Fruit fly (Drosophila melanogaster) whole organism, pupa: ENCODE data around the gene CG2841.

Experiments
- CG10348 ChIP-seq: fragments of 200-800 bp; sonication (Bioruptor generic); IDR thresholded peaks from 2 replicates; pipeline ENCODE4 v1.3.6; 2022; ENCODE audit warnings: missing biosample characterization, missing genetic modification characterization
- CG13204 ChIP-seq: fragments of 200-800 bp; sonication (Bioruptor generic); optimal IDR thresholded peaks from 2 replicates; lab custom pipeline; 2018; ENCODE audit warnings: missing biosample characterization, mild to moderate bottlenecking, missing genetic modification characterization, moderate library complexity
- CG14655 ChIP-seq: fragments of 200-800 bp; sonication (Bioruptor generic); optimal IDR thresholded peaks from 3 replicates; lab custom pipeline; 2017; ENCODE audit warnings: mild to moderate bottlenecking, missing biosample characterization, missing genetic modification reagents, missing genetic modification characterization
- CG15710 ChIP-seq: fragments of 200-800 bp; sonication (Bioruptor generic); optimal IDR thresholded peaks from 2 replicates; lab custom pipeline; 2018; ENCODE audit warnings: missing biosample characterization, mild to moderate bottlenecking, missing genetic modification characterization, moderate library complexity
- CG17806 ChIP-seq: fragments of 200-800 bp; sonication (Bioruptor generic); optimal IDR thresholded peaks from 2 replicates; lab custom pipeline; 2018; ENCODE audit warnings: missing biosample characterization, mild to moderate bottlenecking, missing genetic modification characterization, moderate library complexity
- CG34367 ChIP-seq: fragments of 200-800 bp; sonication (Bioruptor generic); optimal IDR thresholded peaks from 2 replicates; lab custom pipeline; 2018; ENCODE audit warnings: missing biosample characterization, mild to moderate bottlenecking, missing genetic modification characterization
- CG4496 ChIP-seq: fragments of 200-800 bp; sonication (Bioruptor generic); IDR thresholded peaks from 3 replicates; pipeline ENCODE4 v1.3.6; 2022; ENCODE audit warnings: missing biosample characterization, missing genetic modification characterization
- CG9948 ChIP-seq: fragments of 200-800 bp; sonication (Bioruptor generic); optimal IDR thresholded peaks from 2 replicates; lab custom pipeline; 2018; ENCODE audit warnings: missing biosample characterization, mild to moderate bottlenecking, missing genetic modification characterization, moderate library complexity
- D1 ChIP-seq: fragments of 200-800 bp; sonication (Bioruptor generic); optimal IDR thresholded peaks from 2 replicates; lab custom pipeline; 2018; ENCODE audit warnings: missing biosample characterization, mild to moderate bottlenecking, missing genetic modification characterization, moderate library complexity
- Snoo ChIP-seq: fragments of 200-800 bp; sonication (Bioruptor generic); optimal IDR thresholded peaks from 3 replicates; lab custom pipeline; 2017; ENCODE audit warnings: missing biosample characterization, mild to moderate bottlenecking, missing genetic modification characterization, inconsistent platforms
- gl ChIP-seq: fragments of 200-800 bp; sonication (Bioruptor generic); optimal IDR thresholded peaks from 2 replicates; lab custom pipeline; 2018; ENCODE audit warnings: missing biosample characterization, mild to moderate bottlenecking, missing genetic modification characterization
- rn ChIP-seq: fragments of 200-800 bp; sonication (Bioruptor generic); IDR thresholded peaks from 2 replicates; pipeline ENCODE4 v1.3.6; 2022; ENCODE audit warnings: missing biosample characterization, missing genetic modification characterization

DNA sequence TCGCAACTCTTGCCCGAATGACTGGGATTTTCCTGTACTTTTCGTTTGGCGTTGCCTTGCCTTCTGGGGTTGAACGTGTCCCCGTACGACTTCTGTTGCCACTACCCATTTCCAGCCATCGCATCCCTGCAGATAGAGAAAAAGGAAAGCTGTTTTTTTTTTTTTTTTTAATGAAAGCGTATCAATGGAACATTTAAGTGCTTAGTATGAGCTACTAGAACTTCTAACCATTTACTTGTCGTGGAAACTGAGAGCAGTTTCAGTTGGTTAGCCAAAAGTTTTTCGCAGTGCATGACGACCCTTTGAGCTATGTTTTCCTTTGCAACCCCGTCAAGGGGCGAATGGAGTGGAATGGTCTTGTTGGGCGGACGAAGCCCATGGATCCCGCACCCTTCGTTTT lies 36.8 kb downstream of the CG2841 start:
- TF ChIP-seq CG15710 = peak; percentile 66
- TF ChIP-seq Snoo (tag; lab: Kevin White, UChicago) = peak; percentile 45
- TF ChIP-seq CG14655 (GFP tag; lab: Kevin White, UChicago) = peak; percentile 28
- TF ChIP-seq CG17806 (tag; lab: Kevin White, UChicago) = peak; percentile 56
- no peak for TF ChIP-seq rn
- no peak for TF ChIP-seq D1
- peak; percentile 3 for TF ChIP-seq gl (tag; lab: Kevin White, UChicago)
- peak; percentile 1 for TF ChIP-seq CG13204 (GFP tag; lab: Kevin White, UChicago)
- TF ChIP-seq CG9948 = peak; percentile 29
- TF ChIP-seq CG10348 (GFP tag; lab: Robert Waterston, UW) = no peak
- TF ChIP-seq CG4496 (GFP tag; lab: Robert Waterston, UW) = 0 out of 3 replicates have a peak, but pooled peaks have one; percentile 37
- TF ChIP-seq CG34367 (tag; lab: Kevin White, UChicago) = peak; percentile 15
